Worm (Caenorhabditis elegans) whole organism, L2 larva: ENCODE results near the gene csa-1.

Experiments
- ZK546.5 ChIP-seq: sonication (generic microtip); optimal IDR thresholded peaks from 2 replicates; lab custom pipeline; 2017; ENCODE audit warnings: missing biosample characterization, missing genetic modification characterization
- aly-2 ChIP-seq: fragments of 150-350 bp; optimal IDR thresholded peaks from 2 replicates; lab custom pipeline; 2014; ENCODE audit warnings: missing biosample characterization, missing genetic modification characterization
- lsy-2 ChIP-seq, 2 experiments: fragments of 150-350 bp in 1 of 2; sonication (generic microtip) in 1 of 2; optimal IDR thresholded peaks; 2 replicates each; lab custom pipeline; 2014 to 2017; ENCODE audit warnings: missing biosample characterization in 2 of 2, missing genetic modification characterization in 2 of 2
- nhr-11 ChIP-seq: fragments of 150-350 bp; optimal IDR thresholded peaks from 2 replicates; lab custom pipeline; 2014; ENCODE audit warnings: missing biosample characterization, missing genetic modification characterization
- nhr-237 ChIP-seq: fragments of 150-350 bp; optimal IDR thresholded peaks from 2 replicates; lab custom pipeline; 2014; ENCODE audit warnings: missing biosample characterization, missing genetic modification characterization
- nhr-6 ChIP-seq: fragments of 150-350 bp; optimal IDR thresholded peaks from 2 replicates; lab custom pipeline; 2014; ENCODE audit warnings: missing biosample characterization, missing genetic modification characterization
- snpc-4 ChIP-seq: fragments of 150-350 bp; optimal IDR thresholded peaks from 2 replicates; lab custom pipeline; 2014; ENCODE audit warnings: missing biosample characterization, missing genetic modification characterization
- ztf-11 ChIP-seq: sonication (generic microtip); optimal IDR thresholded peaks from 2 replicates; lab custom pipeline; 2017; ENCODE audit warnings: missing biosample characterization, missing genetic modification characterization

- TF ChIP-seq snpc-4 (tag; lab: Kevin White, UChicago) (no peak), lsy-2 (tag; optimal IDR thresholded peaks at IDR 0.05; lab: Kevin White, UChicago) (no peak), nhr-6 (tag; lab: Kevin White, UChicago) (no peak), nhr-11 (tag; lab: Kevin White, UChicago) (no peak), nhr-237 (tag; lab: Kevin White, UChicago) (no peak), ztf-11 (tag; lab: Kevin White, UChicago) (no peak), aly-2 (tag; lab: Kevin White, UChicago) (no peak), ZK546.5 (no peak)
Observed at ce11 chrII:9289127-9289526, 30.4 kb downstream of the csa-1 start.
